Worm (Caenorhabditis elegans) whole organism, late embryonic: ENCODE results near the gene clec-128.

ENCODE experiments used
- C08G9.2 ChIP-seq: sonication (generic microtip); optimal IDR thresholded peaks from 2 replicates; lab custom pipeline; 2016; ENCODE audit warnings: mild to moderate bottlenecking, missing genetic modification characterization, moderate library complexity, missing compliant biosample characterization
- K02D7.2 ChIP-seq: sonication (generic microtip); optimal IDR thresholded peaks from 2 replicates; lab custom pipeline; 2017; ENCODE audit warnings: mild to moderate bottlenecking, missing genetic modification characterization, missing compliant biosample characterization
- T23F11.4 ChIP-seq: fragments of 200-800 bp; sonication (Bioruptor generic); optimal IDR thresholded peaks from 2 replicates; lab custom pipeline; 2018; ENCODE audit warnings: mild to moderate bottlenecking, missing genetic modification characterization, missing compliant biosample characterization
- Y22D7AL.16 ChIP-seq: sonication (generic microtip); optimal IDR thresholded peaks from 2 replicates; lab custom pipeline; 2016; ENCODE audit warnings: missing genetic modification characterization, missing compliant biosample characterization
- ama-1 ChIP-seq: fragments of 150-350 bp; optimal IDR thresholded peaks from 2 replicates; lab custom pipeline; 2014
- ceh-14 ChIP-seq: sonication (generic microtip); optimal IDR thresholded peaks from 2 replicates; lab custom pipeline; 2016; ENCODE audit warnings: missing genotype, missing genetic modification characterization, missing compliant biosample characterization
- ceh-22 ChIP-seq: sonication (generic microtip); optimal IDR thresholded peaks from 2 replicates; lab custom pipeline; 2017; ENCODE audit warnings: missing biosample characterization, missing genetic modification characterization
- ceh-24 ChIP-seq: sonication (generic microtip); optimal IDR thresholded peaks from 2 replicates; lab custom pipeline; 2016; ENCODE audit warnings: mild to moderate bottlenecking, missing genetic modification characterization, missing compliant biosample characterization
- ceh-31 ChIP-seq: sonication (generic microtip); optimal IDR thresholded peaks from 2 replicates; lab custom pipeline; 2016; ENCODE audit warnings: missing genetic modification characterization, missing compliant biosample characterization
- ceh-45 ChIP-seq: fragments of 200-800 bp; sonication (Bioruptor generic); IDR thresholded peaks from 2 replicates; pipeline ENCODE4 v1.3.6; 2022; ENCODE audit warnings: missing genetic modification reagents, missing genetic modification characterization, missing compliant biosample characterization
- ceh-48 ChIP-seq: sonication (generic microtip); optimal IDR thresholded peaks from 2 replicates; lab custom pipeline; 2016; ENCODE audit warnings: missing genetic modification characterization, inconsistent platforms, missing compliant biosample characterization
- ceh-6 ChIP-seq: fragments of 200-800 bp; sonication (Bioruptor generic); optimal IDR thresholded peaks from 2 replicates; lab custom pipeline; 2018; ENCODE audit warnings: mild to moderate bottlenecking, missing genetic modification characterization, missing compliant biosample characterization
- che-1 ChIP-seq: sonication (generic microtip); optimal IDR thresholded peaks from 2 replicates; lab custom pipeline; 2016; ENCODE audit warnings: mild to moderate bottlenecking, missing genetic modification characterization, missing compliant biosample characterization
- dmd-4 ChIP-seq: sonication (generic microtip); optimal IDR thresholded peaks from 2 replicates; lab custom pipeline; 2016; ENCODE audit warnings: borderline replicate concordance, missing genetic modification characterization, missing compliant biosample characterization
- dve-1 ChIP-seq: sonication (generic microtip); optimal IDR thresholded peaks from 2 replicates; lab custom pipeline; 2017; ENCODE audit warnings: antibody characterized with exemption, mild to moderate bottlenecking, missing genetic modification characterization, missing compliant biosample characterization
- elt-4 ChIP-seq: sonication (generic microtip); optimal IDR thresholded peaks from 2 replicates; lab custom pipeline; 2016; ENCODE audit warnings: missing genetic modification characterization, missing compliant biosample characterization
- fax-1 ChIP-seq: sonication (generic microtip); optimal IDR thresholded peaks from 2 replicates; lab custom pipeline; 2016; ENCODE audit warnings: missing genotype, missing genetic modification characterization, missing compliant biosample characterization
- fkh-10 ChIP-seq: fragments of 150-350 bp; optimal IDR thresholded peaks from 2 replicates; lab custom pipeline; 2014; ENCODE audit warnings: missing biosample characterization, missing genetic modification reagents, missing genetic modification characterization
- fkh-6 ChIP-seq: sonication (generic microtip); optimal IDR thresholded peaks from 2 replicates; lab custom pipeline; 2016; ENCODE audit warnings: missing genetic modification characterization, missing compliant biosample characterization
- hlh-13 ChIP-seq: fragments of 200-800 bp; sonication (Bioruptor generic); optimal IDR thresholded peaks from 2 replicates; lab custom pipeline; 2018; ENCODE audit warnings: mild to moderate bottlenecking, missing genetic modification characterization, missing compliant biosample characterization
- hlh-15 ChIP-seq: sonication (generic microtip); optimal IDR thresholded peaks from 2 replicates; lab custom pipeline; 2016; ENCODE audit warnings: missing genetic modification characterization, missing compliant biosample characterization
- hlh-30 ChIP-seq: sonication (generic microtip); optimal IDR thresholded peaks from 2 replicates; lab custom pipeline; 2017; ENCODE audit warnings: antibody characterized with exemption, missing genetic modification characterization, missing compliant biosample characterization; ENCODE audit not compliant: insufficient read depth
- lim-6 ChIP-seq: sonication (generic microtip); optimal IDR thresholded peaks from 2 replicates; lab custom pipeline; 2016; ENCODE audit warnings: missing genetic modification characterization, missing compliant biosample characterization
- lin-11 ChIP-seq: fragments of 200-800 bp; sonication (Bioruptor generic); optimal IDR thresholded peaks from 2 replicates; lab custom pipeline; 2018; ENCODE audit warnings: mild to moderate bottlenecking, missing genetic modification characterization, missing compliant biosample characterization
- nhr-11 ChIP-seq: fragments of 150-350 bp; optimal IDR thresholded peaks from 2 replicates; lab custom pipeline; 2014; ENCODE audit warnings: missing biosample characterization, missing genetic modification characterization
- nhr-232 ChIP-seq: sonication (generic microtip); optimal IDR thresholded peaks from 2 replicates; lab custom pipeline; 2016; ENCODE audit warnings: missing genetic modification characterization, missing compliant biosample characterization
- npax-4 ChIP-seq: sonication (generic microtip); optimal IDR thresholded peaks from 2 replicates; lab custom pipeline; 2016; ENCODE audit warnings: missing genetic modification characterization, missing compliant biosample characterization
- odd-2 ChIP-seq: sonication (generic microtip); optimal IDR thresholded peaks from 2 replicates; lab custom pipeline; 2017; ENCODE audit warnings: antibody characterized with exemption, mild to moderate bottlenecking, missing genetic modification characterization, missing compliant biosample characterization
- pat-9 ChIP-seq: fragments of 200-800 bp; sonication (Bioruptor generic); optimal IDR thresholded peaks from 2 replicates; lab custom pipeline; 2018; ENCODE audit warnings: mild to moderate bottlenecking, missing genetic modification characterization, moderate library complexity, missing compliant biosample characterization
- pax-1 ChIP-seq: fragments of 150-350 bp; optimal IDR thresholded peaks from 2 replicates; lab custom pipeline; 2014; ENCODE audit warnings: missing biosample characterization, missing genetic modification characterization
- pros-1 ChIP-seq: fragments of 150-350 bp; optimal IDR thresholded peaks from 2 replicates; lab custom pipeline; 2014; ENCODE audit warnings: missing biosample characterization, missing genetic modification reagents, missing genetic modification characterization
- ref-2 ChIP-seq: sonication (generic microtip); optimal IDR thresholded peaks from 2 replicates; lab custom pipeline; 2016; ENCODE audit warnings: missing genetic modification characterization, missing compliant biosample characterization
- rnt-1 ChIP-seq: sonication (generic microtip); optimal IDR thresholded peaks from 2 replicates; lab custom pipeline; 2016; ENCODE audit warnings: missing genetic modification characterization, missing compliant biosample characterization
- sox-2 ChIP-seq: fragments of 200-800 bp; sonication (Bioruptor generic); IDR thresholded peaks from 2 replicates; pipeline ENCODE4 v1.3.6; 2022; ENCODE audit warnings: missing genetic modification reagents, missing genetic modification characterization, missing compliant biosample characterization
- syd-9 ChIP-seq: sonication (generic microtip); optimal IDR thresholded peaks from 2 replicates; lab custom pipeline; 2016; ENCODE audit warnings: mild to moderate bottlenecking, missing genetic modification characterization, moderate library complexity, missing compliant biosample characterization
- tbx-2 ChIP-seq: sonication (generic microtip); optimal IDR thresholded peaks from 2 replicates; lab custom pipeline; 2016; ENCODE audit warnings: missing genetic modification characterization, missing compliant biosample characterization
- tbx-7 ChIP-seq: sonication (generic microtip); optimal IDR thresholded peaks from 2 replicates; lab custom pipeline; 2016; ENCODE audit warnings: missing genotype, missing genetic modification characterization, missing compliant biosample characterization
- ttx-3 ChIP-seq: sonication (generic microtip); optimal IDR thresholded peaks from 2 replicates; lab custom pipeline; 2016; ENCODE audit warnings: missing genetic modification reagents, missing genetic modification characterization, missing compliant biosample characterization

Gene clec-128

ce11 chrII:3562419-3562818, 8.4 kb downstream of the clec-128 start, which contains the start of gene W10G11.3:
Gene W10G11.3 (minus strand): TSS chrII:3562519.
- TF ChIP-seq fkh-6 (no peak), Y22D7AL.16 (tag; lab: Kevin White, UChicago) (no peak), fkh-10 (GFP tag; lab: Kevin White, UChicago) (no peak), elt-4 (tag; lab: Kevin White, UChicago) (no peak), ceh-45 (GFP tag; lab: Robert Waterston, UW) (no peak), che-1 (tag; lab: Kevin White, UChicago) (no peak), pros-1 (no peak), tbx-7 (tag; lab: Kevin White, UChicago) (no peak), hlh-13 (GFP tag; lab: Kevin White, UChicago) (no peak), ceh-48 (no peak), rnt-1 (tag; lab: Kevin White, UChicago) (no peak), ceh-22 (tag; lab: Kevin White, UChicago) (no peak), lim-6 (tag; lab: Kevin White, UChicago) (no peak), hlh-15 (no peak)
- TF ChIP-seq, all 69 proteins: peak for 0

- TF ChIP-seq ceh-14 (tag; lab: Kevin White, UChicago) (no peak), ref-2 (tag; lab: Kevin White, UChicago) (no peak), npax-4 (no peak), elt-4 (tag; lab: Kevin White, UChicago) (no peak)
These were observed 9.3 kb downstream of the clec-128 start, which contains the start of gene W10G11.2 for ce11 chrII:3561561-3561960. Gene W10G11.2 (minus strand): TSS chrII:3561661.

ce11 chrII:3560592-3560991, 10.2 kb downstream of the clec-128 start, which contains the start of gene W10G11.1:
Gene W10G11.1 (minus strand): TSS chrII:3560692.
- no peak for TF ChIP-seq nhr-11 (tag; lab: Kevin White, UChicago)
- TF ChIP-seq hlh-13 (GFP tag; lab: Kevin White, UChicago) = no peak
- TF ChIP-seq sox-2 (GFP tag; lab: Robert Waterston, UW) = no peak
- no peak for TF ChIP-seq fkh-10 (GFP tag; lab: Kevin White, UChicago)
- no peak for TF ChIP-seq K02D7.2 (tag; lab: Kevin White, UChicago)
- no peak for TF ChIP-seq syd-9 (tag; lab: Kevin White, UChicago)
- no peak for TF ChIP-seq pat-9
- TF ChIP-seq ref-2 (tag; lab: Kevin White, UChicago) = no peak
- TF ChIP-seq fax-1 = no peak
- no peak for TF ChIP-seq ceh-14 (tag; lab: Kevin White, UChicago)
- no peak for TF ChIP-seq tbx-7 (tag; lab: Kevin White, UChicago)
- TF ChIP-seq pax-1 (tag; lab: Kevin White, UChicago) = no peak
- no peak for TF ChIP-seq hlh-30 (tag; lab: Kevin White, UChicago)
- TF ChIP-seq lin-11 (tag; lab: Kevin White, UChicago) = no peak
- TF ChIP-seq dmd-4 (tag; lab: Kevin White, UChicago) = no peak

ce11 chrII:3557417-3557816, 13.4 kb downstream of the clec-128 start, which contains the start of gene lgc-45:
Gene lgc-45 (plus strand): TSS chrII:3557472.
- TF ChIP-seq ceh-31 (tag; lab: Kevin White, UChicago) (no peak), C08G9.2 (no peak), lim-6 (tag; lab: Kevin White, UChicago) (no peak), hlh-13 (GFP tag; lab: Kevin White, UChicago) (no peak), T23F11.4 (GFP tag; lab: Kevin White, UChicago) (no peak), lin-11 (tag; lab: Kevin White, UChicago) (no peak), nhr-232 (tag; lab: Kevin White, UChicago) (no peak), che-1 (tag; lab: Kevin White, UChicago) (no peak), ceh-24 (tag; lab: Kevin White, UChicago) (no peak), odd-2 (tag; lab: Kevin White, UChicago) (no peak)

- TF ChIP-seq ttx-3 (tag; lab: Kevin White, UChicago) (no peak), ceh-6 (GFP tag; lab: Kevin White, UChicago) (no peak), tbx-2 (tag; lab: Kevin White, UChicago) (no peak), ama-1 (no peak), fax-1 (no peak), hlh-30 (tag; lab: Kevin White, UChicago) (no peak), hlh-13 (GFP tag; lab: Kevin White, UChicago) (no peak), dve-1 (tag; lab: Kevin White, UChicago) (no peak)
- TF ChIP-seq, all 69 proteins: peak for 0
These were observed 14.2 kb downstream of the clec-128 start for ce11 chrII:3556584-3556983.
